Worm (Caenorhabditis elegans): ENCODE data around the gene T19C9.10.
"Not testable (repeated sequence)": the region's sequence is repeated elsewhere in the genome, so short reads cannot be mapped to it uniquely, and the experiment has no call there.

The T19C9.10 gene

DNA sequence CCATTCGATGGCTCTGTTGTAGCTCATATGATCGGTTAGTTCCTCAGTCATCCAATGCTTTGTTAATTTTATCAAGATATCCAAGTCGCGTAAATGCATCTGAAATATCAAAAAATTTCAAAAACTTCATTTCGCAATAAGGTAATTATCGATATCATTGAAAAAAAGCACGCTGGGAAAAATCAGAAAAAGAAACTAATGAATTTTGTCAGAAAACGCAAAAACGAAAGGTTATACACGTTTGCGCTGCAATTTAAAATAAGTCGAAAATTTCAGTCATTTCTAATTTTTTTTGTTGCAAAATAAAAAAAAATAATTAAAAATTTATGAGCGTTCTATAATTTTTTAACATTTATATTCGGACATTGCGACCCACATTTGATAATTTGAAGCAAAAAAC is 28.5 kb downstream of the T19C9.10 start, which contains the start of gene K10G4.3:
K10G4.3 (minus strand) TSS at position 101 of the 400 bp plus-strand sequence.
- not testable (repeated sequence) for TF ChIP-seq ztf-11, nhr-237, pha-4 (tag; optimal IDR thresholded peaks at IDR 0.05)

- TF ChIP-seq ham-2 (GFP tag; optimal IDR thresholded peaks at IDR 0.05) (no peak), mls-2 (tag; optimal IDR thresholded peaks at IDR 0.05) (no peak), lin-32 (GFP tag; optimal IDR thresholded peaks at IDR 0.05) (no peak), lin-13 (tag; optimal IDR thresholded peaks at IDR 0.05) (no peak), elt-3 (tag; optimal IDR thresholded peaks at IDR 0.05) (no peak), bed-3 (GFP tag; optimal IDR thresholded peaks at IDR 0.05) (no peak), elt-1 (tag; optimal IDR thresholded peaks at IDR 0.05; ENCODE audit: borderline replicate concordance, insufficient read depth) (no peak), ces-1 (GFP tag; optimal IDR thresholded peaks at IDR 0.05) (no peak), nhr-76 (tag; optimal IDR thresholded peaks at IDR 0.05) (no peak), ceh-83 (GFP tag; optimal IDR thresholded peaks at IDR 0.05) (no peak), unc-62 (GFP tag; optimal IDR thresholded peaks at IDR 0.05) (no peak), sptf-1 (tag; optimal IDR thresholded peaks at IDR 0.05) (no peak), nhr-28 (tag; optimal IDR thresholded peaks at IDR 0.05) (no peak), ceh-43 (GFP tag; optimal IDR thresholded peaks at IDR 0.05) (no peak), nhr-12 (tag; optimal IDR thresholded peaks at IDR 0.05) (no peak), unc-120 (tag; optimal IDR thresholded peaks at IDR 0.05; ENCODE audit: poor library complexity, severe bottlenecking) (no peak), ztf-11 (tag; optimal IDR thresholded peaks at IDR 0.05) (no peak)
Measured at ce11 chrV:17272112-17272511, 35.7 kb downstream of the T19C9.10 start.

ce11 chrV:17273249-17273648 is 36.9 kb downstream of the T19C9.10 start, which contains the start of gene K10G4.10:
Gene K10G4.10 (plus strand): TSS chrV:17273549.
- TF ChIP-seq pha-4 (tag; optimal IDR thresholded peaks at IDR 0.05), result no peak
- no peak for TF ChIP-seq drap-1 (GFP tag; optimal IDR thresholded peaks at IDR 0.05)
- no peak for TF ChIP-seq mls-2 (tag; optimal IDR thresholded peaks at IDR 0.05)

DNA sequence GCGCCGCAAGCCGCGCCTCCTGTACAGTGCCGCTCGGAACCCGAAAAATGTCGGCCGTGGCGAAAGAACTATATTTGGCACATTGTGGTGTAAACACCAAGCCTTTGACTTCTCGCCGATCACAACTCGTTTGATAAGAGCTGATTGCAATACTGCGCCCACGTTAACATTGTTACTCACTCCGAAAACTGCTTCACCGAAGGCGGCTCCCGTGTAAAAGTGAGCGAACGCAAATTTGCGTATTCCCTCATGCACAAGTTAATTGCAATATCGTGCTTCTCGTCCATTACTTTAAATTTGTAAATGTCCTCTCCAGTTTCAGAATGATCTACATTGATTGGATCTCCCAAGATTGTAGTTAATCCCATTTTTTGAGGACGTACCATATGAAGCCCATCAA is 47.8 kb downstream of the T19C9.10 start:
- TF ChIP-seq hlh-1 (tag; optimal IDR thresholded peaks at IDR 0.05) (no peak), lin-32 (GFP tag; optimal IDR thresholded peaks at IDR 0.05) (no peak), drap-1 (GFP tag; optimal IDR thresholded peaks at IDR 0.05) (no peak), unc-120 (tag; optimal IDR thresholded peaks at IDR 0.05; ENCODE audit: poor library complexity, severe bottlenecking) (no peak), blmp-1 (tag; optimal IDR thresholded peaks at IDR 0.05) (no peak), elt-1 (tag; optimal IDR thresholded peaks at IDR 0.05; ENCODE audit: borderline replicate concordance, insufficient read depth) (no peak), zip-8 (tag; optimal IDR thresholded peaks at IDR 0.05) (no peak), M03D4.4 (tag; optimal IDR thresholded peaks at IDR 0.05) (no peak), bed-3 (GFP tag; optimal IDR thresholded peaks at IDR 0.05) (no peak), flh-1 (GFP tag; optimal IDR thresholded peaks at IDR 0.05) (no peak), nhr-2 (tag; optimal IDR thresholded peaks at IDR 0.05) (no peak), ztf-11 (tag; optimal IDR thresholded peaks at IDR 0.05) (no peak), cnd-1 (tag; optimal IDR thresholded peaks at IDR 0.05) (no peak), ceh-43 (GFP tag; optimal IDR thresholded peaks at IDR 0.05) (no peak), nhr-28 (tag; optimal IDR thresholded peaks at IDR 0.05) (no peak), sem-2 (GFP tag; optimal IDR thresholded peaks at IDR 0.05) (no peak), nhr-237 (tag; optimal IDR thresholded peaks at IDR 0.05) (no peak), tbx-8 (GFP tag; optimal IDR thresholded peaks at IDR 0.05) (no peak), sptf-1 (tag; optimal IDR thresholded peaks at IDR 0.05) (no peak)
